Fruit fly (Drosophila melanogaster) Kc167 (cell line): ENCODE data around the gene sta.

Experiments used
- Myc ChIP-seq: fragments of >200 bp; optimal IDR thresholded peaks from 2 replicates; lab custom pipeline; 2017; ENCODE audit warnings: missing external identifiers
- Sin3A ChIP-seq: fragments of >200 bp; optimal IDR thresholded peaks from 2 replicates; lab custom pipeline; 2018; ENCODE audit warnings: missing external identifiers
- h ChIP-seq: fragments of >200 bp; optimal IDR thresholded peaks from 3 replicates; lab custom pipeline; 2018; ENCODE audit warnings: missing external identifiers
- insv ChIP-seq: fragments of >200 bp; optimal IDR thresholded peaks from 3 replicates; lab custom pipeline; 2018; ENCODE audit warnings: missing external identifiers
- psq ChIP-seq: fragments of >200 bp; optimal IDR thresholded peaks from 2 replicates; lab custom pipeline; 2017; ENCODE audit warnings: missing external identifiers
- ttk ChIP-seq: sonication (Bioruptor generic); optimal IDR thresholded peaks from 2 replicates; lab custom pipeline; 2017; ENCODE audit warnings: missing external identifiers

sta gene

DNA sequence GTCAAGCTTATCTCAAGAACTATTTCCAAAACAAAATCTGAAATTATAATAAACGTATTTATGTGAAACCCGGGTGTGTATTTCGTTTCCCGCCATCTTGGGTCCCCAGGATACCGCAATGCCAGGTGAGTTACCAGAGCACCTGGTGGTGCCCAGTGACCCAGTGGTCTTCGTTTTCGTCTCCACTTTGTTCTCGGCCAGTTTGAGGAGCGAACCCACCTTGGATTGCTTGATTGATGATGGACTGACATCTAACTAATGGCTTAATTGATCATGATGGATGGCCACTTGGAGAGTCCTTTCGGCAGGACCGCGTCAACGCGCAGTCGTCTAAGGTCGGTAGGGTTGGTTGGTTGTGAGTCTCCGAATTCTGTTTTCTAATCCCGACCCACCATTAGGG, 31.1 kb downstream of the sta start, which contains the start of gene Gr2a:
TSS of gene Gr2a (plus strand) at position 301 of the 400 bp plus-strand sequence.
- TF ChIP-seq Sin3A (lab: Kevin White, UChicago) (no peak), Myc (lab: Kevin White, UChicago) (no peak), ttk (no peak), psq (lab: Kevin White, UChicago) (no peak), h (lab: Kevin White, UChicago) (no peak), insv (lab: Kevin White, UChicago) (no peak)
